Fruit fly (Drosophila melanogaster): ENCODE results near the gene Tie.

The Tie gene

DNA sequence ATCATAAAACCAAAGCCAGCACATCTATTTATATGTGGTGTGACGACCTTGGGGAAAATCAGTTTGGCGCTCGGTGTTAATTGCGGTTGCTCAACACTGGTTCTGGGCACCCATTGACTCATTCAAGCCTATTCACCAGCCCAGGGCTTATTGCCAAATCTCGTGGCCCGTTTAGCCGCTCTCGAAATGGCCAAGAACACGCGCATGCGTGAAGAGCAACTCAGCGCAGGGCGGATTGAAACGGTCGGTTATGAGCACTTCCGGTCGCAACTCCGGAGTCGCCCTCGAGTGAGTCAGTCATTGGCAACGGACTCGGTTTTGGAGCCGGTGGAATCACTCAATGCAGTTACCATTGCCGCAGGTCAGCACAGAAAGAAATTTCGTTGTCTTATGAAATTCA is 42.5 kb downstream of the Tie start:
- TF ChIP-seq CG6272 (GFP tag; IDR thresholded peaks at IDR 0.05) (peak; percentile 22; the same call in 1 of the 2 replicates), gsb (GFP tag; IDR thresholded peaks at IDR 0.05) (0 out of 2 replicates have a peak, but pooled peaks have one; percentile 33), z (GFP tag; IDR thresholded peaks at IDR 0.05) (peak; percentile 61; the same call in 1 of the 3 replicates), CG8359 (GFP tag; optimal IDR thresholded peaks at IDR 0.05; ENCODE audit: borderline replicate concordance) (peak; percentile 57), prd (optimal IDR thresholded peaks at IDR 0.05) (no peak), prd (GFP tag; IDR thresholded peaks at IDR 0.05) (no peak), ewg (GFP tag; optimal IDR thresholded peaks at IDR 0.05) (peak; percentile 30), CG12299 (tag; optimal IDR thresholded peaks at IDR 0.05) (no peak), Hr3 (GFP tag; optimal IDR thresholded peaks at IDR 0.05) (no peak), Max (GFP tag; optimal IDR thresholded peaks at IDR 0.05) (no peak), knrl (GFP tag; IDR thresholded peaks at IDR 0.05; ENCODE audit: partially characterized antibody) (no peak), gfzf (GFP tag; optimal IDR thresholded peaks at IDR 0.05) (no peak), HLHmδ (GFP tag; optimal IDR thresholded peaks at IDR 0.05) (no peak), Dip3 (GFP tag; optimal IDR thresholded peaks at IDR 0.05) (no peak), Lhr (GFP tag; optimal IDR thresholded peaks at IDR 0.05) (no peak), Ets65A (GFP tag) (peak; percentile 56), chinmo (GFP tag; IDR thresholded peaks at IDR 0.05; ENCODE audit: partially characterized antibody) (0 out of 4 replicates have a peak, but pooled peaks have one; percentile 34)

DNA sequence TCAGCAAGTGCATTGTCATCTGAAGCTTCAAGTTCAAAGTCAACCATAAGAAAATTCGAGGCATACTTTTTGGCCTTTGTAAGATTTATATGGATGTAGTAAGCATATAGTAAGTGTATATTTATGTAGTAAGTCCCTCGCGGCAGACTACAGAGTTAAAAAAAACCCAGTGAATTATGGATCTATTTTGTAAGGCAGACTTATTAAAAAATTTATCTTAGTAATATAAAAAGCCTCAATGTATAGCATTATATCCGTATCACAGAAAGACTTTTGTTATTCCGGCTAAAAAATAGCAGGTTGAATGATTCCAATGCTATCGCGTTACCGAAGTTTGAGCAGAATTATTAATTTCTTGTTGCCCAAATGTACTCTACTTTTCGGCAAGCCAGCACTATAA is 47.3 kb downstream of the Tie start:
- TF ChIP-seq CG18262 (tag; optimal IDR thresholded peaks at IDR 0.05) = no peak
- TF ChIP-seq fd3F (GFP tag; optimal IDR thresholded peaks at IDR 0.05) = no peak
- TF ChIP-seq pzg (GFP tag; optimal IDR thresholded peaks at IDR 0.05) = no peak
- TF ChIP-seq chm (GFP tag; IDR thresholded peaks at IDR 0.05) = no peak
- TF ChIP-seq sob (GFP tag; IDR thresholded peaks at IDR 0.05) = no peak
- TF ChIP-seq lola (GFP tag; optimal IDR thresholded peaks at IDR 0.05) = peak in 1 of 3 experiments; percentile 39
- peak; percentile 81 for TF ChIP-seq sens (GFP tag)
- TF ChIP-seq CG13894 (tag; optimal IDR thresholded peaks at IDR 0.05) = peak; percentile 73

DNA sequence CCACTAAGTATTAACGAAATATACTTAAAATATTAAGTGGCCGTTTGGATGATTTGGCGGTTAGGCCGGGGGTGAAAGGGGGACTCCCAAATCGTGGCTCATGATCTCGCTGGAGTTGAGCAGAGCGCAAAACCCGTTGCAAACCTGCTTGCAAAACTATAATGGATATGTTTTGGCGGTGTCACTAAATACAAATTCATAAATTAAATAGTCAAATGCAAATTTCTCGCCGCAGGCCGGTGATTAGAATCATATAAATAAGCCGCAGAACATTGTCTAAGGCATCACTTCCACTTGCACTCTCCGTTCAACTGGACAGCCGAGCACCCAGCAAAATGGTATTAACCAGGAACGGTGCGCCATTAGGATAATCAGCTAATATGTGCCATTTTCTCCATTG is 49.4 kb downstream of the Tie start, which contains the start of gene CG11350:
Gene CG11350, plus strand, starts transcription at position 301 of the 400 bp plus-strand sequence.
- TF ChIP-seq sens (GFP tag) (no peak), Ets65A (GFP tag) (peak; percentile 50)

DNA sequence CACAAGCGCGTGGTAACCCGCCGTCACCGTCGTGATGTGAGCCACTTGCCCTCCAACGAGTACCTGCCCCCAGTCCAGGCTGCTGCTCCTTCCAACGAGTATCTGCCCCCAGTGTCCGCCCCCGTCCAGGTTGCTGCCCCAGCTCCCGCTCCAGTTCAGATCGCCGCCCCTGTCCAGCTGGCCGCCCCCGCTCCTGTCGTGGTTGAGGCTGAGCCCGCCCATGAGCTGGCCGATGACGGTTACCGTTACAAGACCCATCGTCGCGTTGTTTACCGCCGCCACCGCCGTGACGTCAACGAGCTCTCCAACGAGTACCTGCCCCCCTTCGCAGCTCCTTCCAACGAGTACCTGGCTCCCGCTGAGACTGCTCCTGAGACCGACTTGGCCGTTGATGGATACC is 51.2 kb downstream of the Tie start:
- TF ChIP-seq inv (GFP tag; IDR thresholded peaks at IDR 0.05; ENCODE audit: partially characterized antibody) (no peak), HmgD (GFP tag; optimal IDR thresholded peaks at IDR 0.05) (no peak), cas (GFP tag; IDR thresholded peaks at IDR 0.05) (0 out of 2 replicates have a peak, but pooled peaks have one; percentile 29), CG9932 (GFP tag; IDR thresholded peaks at IDR 0.05) (peak; percentile 50; the same call in 1 of the 2 replicates), toy (GFP tag; IDR thresholded peaks at IDR 0.05) (no peak), jigr1 (GFP tag; IDR thresholded peaks at IDR 0.05) (0 out of 3 replicates have a peak, but pooled peaks have one; percentile 7), ase (GFP tag; IDR thresholded peaks at IDR 0.05) (0 out of 3 replicates have a peak, but pooled peaks have one; percentile 4), dimm (GFP tag; IDR thresholded peaks at IDR 0.05) (0 out of 2 replicates have a peak, but pooled peaks have one; percentile 8), Poxn (GFP tag; IDR thresholded peaks at IDR 0.05) (no peak), Adf1 (GFP tag; IDR thresholded peaks at IDR 0.05) (no peak), Max (GFP tag; optimal IDR thresholded peaks at IDR 0.05) (no peak), slbo (GFP tag; IDR thresholded peaks at IDR 0.05) (peak; percentile 46), CG5953 (GFP tag; IDR thresholded peaks at IDR 0.05) (no peak), bsh (GFP tag; optimal IDR thresholded peaks at IDR 0.05) (no peak), CG10959 (GFP tag; IDR thresholded peaks at IDR 0.05) (peak; percentile 65), nerfin-1 (tag; optimal IDR thresholded peaks at IDR 0.05) (no peak), GATAe (GFP tag; conservative IDR thresholded peaks at IDR 0.05) (no peak), Meics (GFP tag; optimal IDR thresholded peaks at IDR 0.05) (no peak), ewg (GFP tag; optimal IDR thresholded peaks at IDR 0.05) (no peak), CG6272 (GFP tag; IDR thresholded peaks at IDR 0.05) (peak; percentile 40; the same call in 1 of the 2 replicates), Usf (GFP tag; optimal IDR thresholded peaks at IDR 0.05) (no peak), Hr39 (optimal IDR thresholded peaks at IDR 0.05) (no peak), ci (GFP tag; IDR thresholded peaks at IDR 0.05) (no peak), CG14667 (GFP tag; IDR thresholded peaks at IDR 0.05) (no peak), CG11085 (GFP tag; IDR thresholded peaks at IDR 0.05) (peak; percentile 61; the same call in 1 of the 2 replicates)

All from whole organism, embryonic.